Worm (Caenorhabditis elegans) whole organism, late embryonic: ENCODE measurements around the gene sups-1.

Experiments
- C08G9.2 ChIP-seq: sonication (generic microtip); optimal IDR thresholded peaks from 2 replicates; lab custom pipeline; 2016; ENCODE audit warnings: mild to moderate bottlenecking, missing genetic modification characterization, moderate library complexity, missing compliant biosample characterization
- C38D4.7 ChIP-seq: fragments of 200-800 bp; sonication (Bioruptor generic); optimal IDR thresholded peaks from 2 replicates; lab custom pipeline; 2018; ENCODE audit warnings: mild to moderate bottlenecking, missing genetic modification characterization, moderate library complexity, missing compliant biosample characterization
- T23F11.4 ChIP-seq: fragments of 200-800 bp; sonication (Bioruptor generic); optimal IDR thresholded peaks from 2 replicates; lab custom pipeline; 2018; ENCODE audit warnings: mild to moderate bottlenecking, missing genetic modification characterization, missing compliant biosample characterization
- Y22D7AL.16 ChIP-seq: sonication (generic microtip); optimal IDR thresholded peaks from 2 replicates; lab custom pipeline; 2016; ENCODE audit warnings: missing genetic modification characterization, missing compliant biosample characterization
- ceh-14 ChIP-seq: sonication (generic microtip); optimal IDR thresholded peaks from 2 replicates; lab custom pipeline; 2016; ENCODE audit warnings: missing genotype, missing genetic modification characterization, missing compliant biosample characterization
- ceh-18 ChIP-seq: sonication (generic microtip); optimal IDR thresholded peaks from 2 replicates; lab custom pipeline; 2016; ENCODE audit warnings: missing genetic modification characterization, missing compliant biosample characterization
- ceh-2 ChIP-seq: sonication (generic microtip); optimal IDR thresholded peaks from 2 replicates; lab custom pipeline; 2016; ENCODE audit warnings: missing genotype, missing genetic modification characterization, missing compliant biosample characterization
- ceh-22 ChIP-seq: sonication (generic microtip); optimal IDR thresholded peaks from 2 replicates; lab custom pipeline; 2017; ENCODE audit warnings: missing biosample characterization, missing genetic modification characterization
- ceh-24 ChIP-seq: sonication (generic microtip); optimal IDR thresholded peaks from 2 replicates; lab custom pipeline; 2016; ENCODE audit warnings: mild to moderate bottlenecking, missing genetic modification characterization, missing compliant biosample characterization
- ceh-30 ChIP-seq: fragments of 150-350 bp; optimal IDR thresholded peaks from 2 replicates; lab custom pipeline; 2014; ENCODE audit warnings: missing biosample characterization, missing genetic modification characterization
- ceh-48 ChIP-seq: sonication (generic microtip); optimal IDR thresholded peaks from 2 replicates; lab custom pipeline; 2016; ENCODE audit warnings: missing genetic modification characterization, inconsistent platforms, missing compliant biosample characterization
- elt-2 ChIP-seq: sonication (generic microtip); optimal IDR thresholded peaks from 2 replicates; lab custom pipeline; 2016; ENCODE audit warnings: missing genetic modification reagents, missing genetic modification characterization, missing compliant biosample characterization
- elt-4 ChIP-seq: sonication (generic microtip); optimal IDR thresholded peaks from 2 replicates; lab custom pipeline; 2016; ENCODE audit warnings: missing genetic modification characterization, missing compliant biosample characterization
- fkh-10 ChIP-seq: fragments of 150-350 bp; optimal IDR thresholded peaks from 2 replicates; lab custom pipeline; 2014; ENCODE audit warnings: missing biosample characterization, missing genetic modification reagents, missing genetic modification characterization
- hlh-13 ChIP-seq: fragments of 200-800 bp; sonication (Bioruptor generic); optimal IDR thresholded peaks from 2 replicates; lab custom pipeline; 2018; ENCODE audit warnings: mild to moderate bottlenecking, missing genetic modification characterization, missing compliant biosample characterization
- hlh-30 ChIP-seq: sonication (generic microtip); optimal IDR thresholded peaks from 2 replicates; lab custom pipeline; 2017; ENCODE audit warnings: antibody characterized with exemption, missing genetic modification characterization, missing compliant biosample characterization; ENCODE audit not compliant: insufficient read depth
- hlh-6 ChIP-seq: sonication (generic microtip); optimal IDR thresholded peaks from 2 replicates; lab custom pipeline; 2016; ENCODE audit warnings: missing genotype, missing genetic modification characterization, missing compliant biosample characterization
- lin-11 ChIP-seq: fragments of 200-800 bp; sonication (Bioruptor generic); optimal IDR thresholded peaks from 2 replicates; lab custom pipeline; 2018; ENCODE audit warnings: mild to moderate bottlenecking, missing genetic modification characterization, missing compliant biosample characterization
- nfya-1 ChIP-seq: sonication (generic microtip); optimal IDR thresholded peaks from 2 replicates; lab custom pipeline; 2017; ENCODE audit warnings: missing genetic modification characterization, mild to moderate bottlenecking, missing compliant biosample characterization, antibody characterized with exemption, moderate library complexity
- nhr-232 ChIP-seq: sonication (generic microtip); optimal IDR thresholded peaks from 2 replicates; lab custom pipeline; 2016; ENCODE audit warnings: missing genetic modification characterization, missing compliant biosample characterization
- pat-9 ChIP-seq: fragments of 200-800 bp; sonication (Bioruptor generic); optimal IDR thresholded peaks from 2 replicates; lab custom pipeline; 2018; ENCODE audit warnings: mild to moderate bottlenecking, missing genetic modification characterization, moderate library complexity, missing compliant biosample characterization
- pax-1 ChIP-seq: fragments of 150-350 bp; optimal IDR thresholded peaks from 2 replicates; lab custom pipeline; 2014; ENCODE audit warnings: missing biosample characterization, missing genetic modification characterization
- pha-2 ChIP-seq: sonication (generic microtip); optimal IDR thresholded peaks from 2 replicates; lab custom pipeline; 2017; ENCODE audit warnings: mild to moderate bottlenecking, missing genetic modification characterization, missing compliant biosample characterization
- pha-4 ChIP-seq: fragments of 150-350 bp; optimal IDR thresholded peaks from 2 replicates; lab custom pipeline; 2018; ENCODE audit warnings: missing biosample characterization, missing genetic modification reagents, missing genetic modification characterization
- rnt-1 ChIP-seq: sonication (generic microtip); optimal IDR thresholded peaks from 2 replicates; lab custom pipeline; 2016; ENCODE audit warnings: missing genetic modification characterization, missing compliant biosample characterization
- sdc-2 ChIP-seq: sonication (generic microtip); optimal IDR thresholded peaks from 2 replicates; lab custom pipeline; 2016; ENCODE audit warnings: missing genotype, missing genetic modification characterization, missing compliant biosample characterization
- sox-2 ChIP-seq: fragments of 200-800 bp; sonication (Bioruptor generic); IDR thresholded peaks from 2 replicates; pipeline ENCODE4 v1.3.6; 2022; ENCODE audit warnings: missing genetic modification reagents, missing genetic modification characterization, missing compliant biosample characterization
- tbx-2 ChIP-seq: sonication (generic microtip); optimal IDR thresholded peaks from 2 replicates; lab custom pipeline; 2016; ENCODE audit warnings: missing genetic modification characterization, missing compliant biosample characterization
- tbx-7 ChIP-seq: sonication (generic microtip); optimal IDR thresholded peaks from 2 replicates; lab custom pipeline; 2016; ENCODE audit warnings: missing genotype, missing genetic modification characterization, missing compliant biosample characterization
- ttx-3 ChIP-seq: sonication (generic microtip); optimal IDR thresholded peaks from 2 replicates; lab custom pipeline; 2016; ENCODE audit warnings: missing genetic modification reagents, missing genetic modification characterization, missing compliant biosample characterization
- unc-86 ChIP-seq: sonication (generic microtip); optimal IDR thresholded peaks from 2 replicates; lab custom pipeline; 2016; ENCODE audit warnings: missing genetic modification characterization, missing compliant biosample characterization

Gene sups-1

DNA sequence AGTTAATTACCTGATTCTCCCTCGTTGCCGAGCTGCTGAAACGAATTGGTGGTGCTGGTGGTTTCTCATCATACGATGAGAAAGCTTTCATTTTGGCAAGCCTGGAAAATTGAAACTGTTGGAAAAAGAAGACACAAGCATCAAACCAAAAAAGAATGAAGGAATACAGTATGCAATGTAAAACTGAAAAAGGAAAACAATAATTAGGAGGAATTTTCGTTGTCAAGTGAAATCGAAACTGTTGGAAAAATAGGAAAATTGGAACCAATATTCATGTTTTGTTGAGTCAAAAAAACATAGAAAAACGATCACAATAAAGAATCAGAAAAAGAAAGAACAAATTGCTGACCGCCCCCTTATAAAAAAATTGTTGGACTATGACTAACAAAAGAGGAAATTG is 44.6 kb downstream of the sups-1 start, which contains the start of gene pak-1:
TSS of gene pak-1 (minus strand) at position 101 of the 400 bp plus-strand sequence.
- no peak for TF ChIP-seq ceh-30
- no peak for TF ChIP-seq ceh-14 (tag; lab: Kevin White, UChicago)
- no peak for TF ChIP-seq nfya-1 (tag; lab: Kevin White, UChicago)
- TF ChIP-seq elt-2 (tag; lab: Kevin White, UChicago) = no peak
- no peak for TF ChIP-seq tbx-2 (tag; lab: Kevin White, UChicago)

- TF ChIP-seq rnt-1 = peak; percentile 5
- TF ChIP-seq elt-2 (tag; lab: Kevin White, UChicago) = peak; percentile 76
- TF ChIP-seq lin-11 (tag; lab: Kevin White, UChicago) = no peak
- TF ChIP-seq, all 69 proteins: peak for 2
Observed at ce11 chrX:6050078-6050477, 46.1 kb downstream of the sups-1 start.

- TF ChIP-seq nhr-232 (tag; lab: Kevin White, UChicago) = no peak
- no peak for TF ChIP-seq tbx-2 (tag; lab: Kevin White, UChicago)
- no peak for TF ChIP-seq ceh-48 (tag; lab: Kevin White, UChicago)
- no peak for TF ChIP-seq pat-9 (tag; lab: Kevin White, UChicago)
- no peak for TF ChIP-seq ceh-24 (tag; lab: Kevin White, UChicago)
- TF ChIP-seq pha-4 (tag; lab: Kevin White, UChicago) = no peak
- no peak for TF ChIP-seq sox-2 (GFP tag; lab: Robert Waterston, UW)
- TF ChIP-seq unc-86 (tag; lab: Kevin White, UChicago) = no peak
Observed at ce11 chrX:6050849-6051248, 46.9 kb downstream of the sups-1 start.

- TF ChIP-seq ceh-22 (tag; lab: Kevin White, UChicago) = no peak
- TF ChIP-seq ceh-2 (tag; lab: Kevin White, UChicago) = no peak
- no peak for TF ChIP-seq ceh-14 (tag; lab: Kevin White, UChicago)
- TF ChIP-seq fkh-10 (GFP tag; lab: Kevin White, UChicago) = no peak
- TF ChIP-seq C38D4.7 (GFP tag; lab: Kevin White, UChicago) = no peak
- no peak for TF ChIP-seq hlh-6
- TF ChIP-seq ttx-3 = no peak
- TF ChIP-seq sdc-2 (tag; lab: Kevin White, UChicago) = no peak
- TF ChIP-seq pax-1 = no peak
- TF ChIP-seq ceh-24 (tag; lab: Kevin White, UChicago) = no peak
- TF ChIP-seq hlh-30 (tag; lab: Kevin White, UChicago) = no peak
- no peak for TF ChIP-seq elt-4 (tag; lab: Kevin White, UChicago)
- TF ChIP-seq hlh-13 (GFP tag; lab: Kevin White, UChicago) = no peak
- no peak for TF ChIP-seq unc-86 (tag; lab: Kevin White, UChicago)
- no peak for TF ChIP-seq pha-2 (tag; lab: Kevin White, UChicago)
- no peak for TF ChIP-seq ceh-18
- no peak for TF ChIP-seq Y22D7AL.16 (tag; lab: Kevin White, UChicago)
- no peak for TF ChIP-seq T23F11.4
- TF ChIP-seq C08G9.2 (tag; lab: Kevin White, UChicago) = no peak
- no peak for TF ChIP-seq tbx-7
- TF ChIP-seq, all 69 proteins: peak for 0
Observed at ce11 chrX:6052744-6053143, 48.8 kb downstream of the sups-1 start, which contains the start of gene C45B2.6. Gene C45B2.6 (plus strand): TSS chrX:6052879.
